Fruit fly (Drosophila melanogaster) whole organism, adult: ENCODE data around the gene obst-H.
A peak's percentile ranks its signal among the peaks of the same experiment; 100 is the strongest.

Experiments
- CG11617 ChIP-seq: fragments of 200-800 bp; sonication (Bioruptor generic); optimal IDR thresholded peaks from 2 replicates; lab custom pipeline; 2017; ENCODE audit warnings: mild to moderate bottlenecking, missing biosample characterization, missing genetic modification reagents, missing genetic modification characterization
- CG12768 ChIP-seq: fragments of 200-800 bp; sonication (Bioruptor generic); optimal IDR thresholded peaks from 2 replicates; lab custom pipeline; 2017; ENCODE audit warnings: missing biosample characterization, missing genetic modification characterization, mild to moderate bottlenecking, moderate library complexity, missing genetic modification reagents
- CG14711 ChIP-seq: fragments of 200-800 bp; sonication (Bioruptor generic); optimal IDR thresholded peaks from 2 replicates; lab custom pipeline; 2018; ENCODE audit warnings: missing biosample characterization, mild to moderate bottlenecking, missing genetic modification characterization, moderate library complexity
- CG33017 ChIP-seq: fragments of 200-800 bp; sonication (Bioruptor generic); optimal IDR thresholded peaks from 2 replicates; lab custom pipeline; 2018; ENCODE audit warnings: missing biosample characterization, mild to moderate bottlenecking, missing genetic modification characterization, moderate library complexity
- CG7101 ChIP-seq: fragments of 200-800 bp; sonication (Bioruptor generic); optimal IDR thresholded peaks from 2 replicates; lab custom pipeline; 2018; ENCODE audit warnings: missing biosample characterization, mild to moderate bottlenecking, missing genetic modification characterization, moderate library complexity
- Crg-1 ChIP-seq: fragments of 200-800 bp; sonication (Bioruptor generic); optimal IDR thresholded peaks from 2 replicates; lab custom pipeline; 2016; ENCODE audit warnings: missing biosample characterization, missing genetic modification characterization
- bab1 ChIP-seq: fragments of 200-800 bp; sonication (Bioruptor generic); optimal IDR thresholded peaks from 3 replicates; lab custom pipeline; 2019; ENCODE audit warnings: missing biosample characterization, mild to moderate bottlenecking, missing genetic modification characterization, moderate library complexity
- cic ChIP-seq: fragments of 200-800 bp; sonication (Bioruptor generic); optimal IDR thresholded peaks from 2 replicates; lab custom pipeline; 2017; ENCODE audit warnings: missing biosample characterization, mild to moderate bottlenecking, missing genetic modification characterization, moderate library complexity
- cnc ChIP-seq, 2 experiments: fragments of >200 bp; optimal IDR thresholded peaks; 2 replicates each; lab custom pipeline; 2017
- kay ChIP-seq: fragments of 200-800 bp; sonication (Bioruptor generic); peaks from one replicate; lab custom pipeline; 2016; ENCODE audit warnings: missing biosample characterization, missing genetic modification characterization, borderline replicate concordance
- ovo ChIP-seq: fragments of 200-800 bp; sonication (Bioruptor generic); optimal IDR thresholded peaks from 2 replicates; lab custom pipeline; 2016; ENCODE audit warnings: missing biosample characterization, missing genetic modification characterization
- pad ChIP-seq: fragments of 200-800 bp; sonication (Bioruptor generic); optimal IDR thresholded peaks from 3 replicates; lab custom pipeline; 2017; ENCODE audit warnings: missing biosample characterization, missing genetic modification characterization, mild to moderate bottlenecking, moderate library complexity, missing genetic modification reagents
- tj ChIP-seq: fragments of 200-800 bp; sonication (Bioruptor generic); optimal IDR thresholded peaks from 3 replicates; lab custom pipeline; 2017; ENCODE audit warnings: missing biosample characterization, mild to moderate bottlenecking, missing genetic modification characterization, moderate library complexity
- toe ChIP-seq: fragments of 200-800 bp; sonication (Bioruptor generic); optimal IDR thresholded peaks from 2 replicates; lab custom pipeline; 2016; ENCODE audit warnings: missing biosample characterization, missing genetic modification characterization

dm6 chr3L:15547187-15547790 is 18.2 kb upstream of the obst-H start:
- TF ChIP-seq kay (GFP tag; lab: Kevin White, UChicago) (peak; percentile 64), tj (GFP tag; lab: Kevin White, UChicago) (no peak), pad (GFP tag; lab: Kevin White, UChicago) (no peak), CG12768 (GFP tag; lab: Kevin White, UChicago) (no peak), cnc (optimal IDR thresholded peaks at IDR 0.05; lab: Kevin White, UChicago) (no peak), toe (GFP tag; lab: Kevin White, UChicago) (no peak), CG14711 (tag; lab: Kevin White, UChicago) (no peak), ovo (GFP tag; lab: Kevin White, UChicago) (no peak), cic (peak; percentile 8), bab1 (GFP tag; lab: Kevin White, UChicago) (no peak), Crg-1 (GFP tag; lab: Kevin White, UChicago) (no peak), CG11617 (no peak), CG33017 (tag; lab: Kevin White, UChicago) (no peak), CG7101 (no peak)
